Worm (Caenorhabditis elegans): ENCODE results near the gene dmsr-6.
A peak's percentile ranks its signal among the peaks of the same experiment; 100 is the strongest.

Gene dmsr-6

DNA sequence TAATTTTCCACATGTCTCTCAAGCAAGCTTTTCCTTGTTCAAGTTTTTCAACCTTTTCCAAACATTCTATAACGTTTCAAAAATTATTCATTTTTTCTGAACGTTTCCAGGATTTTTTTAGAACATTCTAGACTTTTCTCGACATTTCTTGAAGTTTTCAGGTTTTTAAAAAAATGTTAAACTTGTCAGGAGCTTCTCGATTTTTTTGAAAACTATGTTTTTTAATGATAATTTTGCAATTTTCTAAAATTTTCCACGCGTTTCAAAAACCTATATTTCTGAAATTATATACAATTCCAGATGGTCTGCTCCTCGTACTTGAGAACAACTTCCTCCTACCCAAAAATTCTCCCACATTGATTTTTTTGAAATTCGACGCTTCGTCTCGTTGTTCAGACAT, at the start of gene dmsr-6:
Gene dmsr-6, plus strand, starts transcription at position 301 of the 400 bp plus-strand sequence.
- TF ChIP-seq mls-2 (tag; optimal IDR thresholded peaks at IDR 0.05) = no peak
- no peak for TF ChIP-seq nhr-76 (tag; optimal IDR thresholded peaks at IDR 0.05)
- no peak for TF ChIP-seq lsy-2 (tag; optimal IDR thresholded peaks at IDR 0.05)
- no peak for TF ChIP-seq nhr-12 (tag; optimal IDR thresholded peaks at IDR 0.05)
- no peak for TF ChIP-seq blmp-1 (tag; optimal IDR thresholded peaks at IDR 0.05)
- no peak for TF ChIP-seq sptf-1 (tag; optimal IDR thresholded peaks at IDR 0.05)
- no peak for TF ChIP-seq ces-1 (GFP tag; optimal IDR thresholded peaks at IDR 0.05)
- no peak for TF ChIP-seq mep-1 (tag; optimal IDR thresholded peaks at IDR 0.05)
- no peak for TF ChIP-seq nhr-237 (tag; optimal IDR thresholded peaks at IDR 0.05)
- no peak for TF ChIP-seq unc-120 (tag; optimal IDR thresholded peaks at IDR 0.05; ENCODE audit: poor library complexity, severe bottlenecking)
- no peak for TF ChIP-seq sem-2 (GFP tag; optimal IDR thresholded peaks at IDR 0.05)
- no peak for TF ChIP-seq lin-13 (tag; optimal IDR thresholded peaks at IDR 0.05)
- no peak for TF ChIP-seq hlh-1 (tag; optimal IDR thresholded peaks at IDR 0.05)
- no peak for TF ChIP-seq ceh-39 (tag; optimal IDR thresholded peaks at IDR 0.05)
- TF ChIP-seq pha-4 (tag; optimal IDR thresholded peaks at IDR 0.05) = no peak
- no peak for TF ChIP-seq elt-1 (tag; optimal IDR thresholded peaks at IDR 0.05; ENCODE audit: borderline replicate concordance, insufficient read depth)

DNA sequence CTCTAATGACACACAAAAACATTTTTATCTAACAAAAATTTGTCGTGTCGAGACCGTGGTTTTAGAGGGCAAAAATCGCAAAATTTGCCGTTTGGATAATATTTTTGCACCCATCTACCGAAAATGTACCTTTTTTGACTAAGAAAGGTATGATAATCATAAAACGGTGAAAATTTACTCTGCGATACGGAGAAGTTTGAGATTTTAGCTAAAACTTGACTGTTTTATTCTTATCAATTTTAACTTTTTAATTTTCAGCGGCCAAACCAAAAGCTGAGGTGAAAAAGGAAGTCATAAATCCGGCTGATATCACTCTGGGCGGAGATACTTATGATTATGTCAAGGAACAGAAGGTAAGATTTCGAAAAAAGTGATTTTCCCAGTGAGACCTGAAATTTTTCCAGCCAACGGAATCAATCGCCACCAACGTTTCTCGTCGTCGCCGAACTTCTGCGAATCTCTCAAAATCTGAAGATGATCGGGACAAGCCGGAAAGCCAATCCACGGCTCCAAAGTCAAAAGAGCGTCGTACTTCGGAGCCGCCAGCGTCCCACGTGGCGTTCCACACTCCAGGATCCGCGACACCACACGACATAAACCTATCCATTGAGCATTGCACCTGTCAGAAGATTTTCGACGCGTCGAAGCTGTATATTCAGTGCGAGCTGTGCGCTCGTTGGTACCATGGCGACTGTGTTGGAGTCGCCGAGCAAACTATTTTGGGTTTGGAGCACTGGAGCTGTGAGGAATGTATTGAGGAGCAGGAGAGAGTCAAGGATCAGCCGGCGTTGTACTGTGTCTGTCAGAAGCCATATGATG, 49.1 kb upstream of the dmsr-6 start:
- TF ChIP-seq ceh-43 (GFP tag; optimal IDR thresholded peaks at IDR 0.05) (no peak), lsy-2 (tag; optimal IDR thresholded peaks at IDR 0.05) (no peak), unc-62 (GFP tag; optimal IDR thresholded peaks at IDR 0.05) (no peak), cnd-1 (tag; optimal IDR thresholded peaks at IDR 0.05) (no peak), sptf-1 (tag; optimal IDR thresholded peaks at IDR 0.05) (no peak), unc-120 (tag; optimal IDR thresholded peaks at IDR 0.05; ENCODE audit: poor library complexity, severe bottlenecking) (no peak), mab-5 (tag; optimal IDR thresholded peaks at IDR 0.05) (no peak), elt-1 (tag; optimal IDR thresholded peaks at IDR 0.05; ENCODE audit: borderline replicate concordance, insufficient read depth) (no peak), ztf-11 (tag; optimal IDR thresholded peaks at IDR 0.05) (no peak), elt-3 (tag; optimal IDR thresholded peaks at IDR 0.05) (no peak), snpc-4 (tag; optimal IDR thresholded peaks at IDR 0.05) (no peak), nhr-2 (tag; optimal IDR thresholded peaks at IDR 0.05) (no peak), ces-1 (GFP tag; optimal IDR thresholded peaks at IDR 0.05) (no peak), M03D4.4 (tag; optimal IDR thresholded peaks at IDR 0.05) (no peak), drap-1 (GFP tag; optimal IDR thresholded peaks at IDR 0.05) (no peak), nhr-28 (tag; optimal IDR thresholded peaks at IDR 0.05) (no peak), ceh-39 (tag; optimal IDR thresholded peaks at IDR 0.05) (no peak), flh-1 (GFP tag; optimal IDR thresholded peaks at IDR 0.05) (no peak)

DNA sequence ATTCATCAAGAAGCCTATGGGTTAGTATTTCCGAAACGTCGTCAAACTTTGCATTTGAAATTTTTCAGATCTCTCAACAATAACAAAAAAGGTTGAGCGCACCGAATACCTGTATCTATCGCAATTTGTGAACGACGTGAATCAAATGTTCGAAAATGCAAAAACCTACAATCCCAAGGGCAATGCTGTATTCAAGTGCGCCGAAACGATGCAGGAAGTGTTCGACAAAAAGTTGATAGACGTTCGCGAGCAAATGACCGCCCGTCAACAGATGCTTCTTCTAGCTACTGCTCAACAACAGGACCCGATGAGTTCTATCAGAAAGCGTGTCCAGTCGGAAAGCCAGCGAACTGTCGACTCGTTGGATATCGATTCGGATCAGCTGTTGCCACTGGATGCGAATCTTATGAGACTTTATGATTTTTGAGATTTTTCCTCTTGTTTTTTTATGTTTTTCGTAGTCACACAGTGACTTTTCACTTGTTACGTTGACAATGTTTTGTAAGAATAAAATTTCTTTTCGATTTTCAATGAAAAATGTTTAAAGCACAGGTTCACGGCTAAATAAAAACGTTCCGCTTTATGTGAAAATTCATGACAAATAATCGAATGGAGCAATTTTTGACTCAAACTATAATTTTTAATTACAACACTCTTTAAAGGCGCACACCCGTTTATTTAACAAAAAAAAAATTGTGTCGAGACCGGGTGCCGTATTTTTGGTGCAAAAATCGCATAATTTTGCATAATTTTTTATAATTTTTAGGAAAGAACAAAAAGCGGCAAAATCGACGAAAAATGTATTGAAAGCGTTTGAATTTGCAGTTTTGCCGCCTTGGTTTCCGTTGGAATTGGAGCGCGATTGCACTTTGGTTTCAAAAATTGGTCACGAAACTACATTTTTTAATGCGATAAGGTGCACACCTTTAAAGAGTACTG, 47.8 kb upstream of the dmsr-6 start:
- no peak for TF ChIP-seq zip-8 (tag; optimal IDR thresholded peaks at IDR 0.05)
- no peak for TF ChIP-seq snpc-4 (tag; optimal IDR thresholded peaks at IDR 0.05)
- peak; percentile 57 for TF ChIP-seq mls-2 (tag; optimal IDR thresholded peaks at IDR 0.05)
- TF ChIP-seq nhr-28 (tag; optimal IDR thresholded peaks at IDR 0.05) = no peak
- no peak for TF ChIP-seq mep-1 (tag; optimal IDR thresholded peaks at IDR 0.05)
- TF ChIP-seq cnd-1 (tag; optimal IDR thresholded peaks at IDR 0.05) = no peak
- TF ChIP-seq sptf-1 (tag; optimal IDR thresholded peaks at IDR 0.05) = peak; percentile 2
- no peak for TF ChIP-seq sem-2 (GFP tag; optimal IDR thresholded peaks at IDR 0.05)
- no peak for TF ChIP-seq ztf-11 (tag; optimal IDR thresholded peaks at IDR 0.05)
- no peak for TF ChIP-seq blmp-1 (tag; optimal IDR thresholded peaks at IDR 0.05)
- no peak for TF ChIP-seq nhr-76 (tag; optimal IDR thresholded peaks at IDR 0.05)
- TF ChIP-seq elt-3 (tag; optimal IDR thresholded peaks at IDR 0.05) = no peak
- TF ChIP-seq ceh-39 (tag; optimal IDR thresholded peaks at IDR 0.05) = no peak

DNA sequence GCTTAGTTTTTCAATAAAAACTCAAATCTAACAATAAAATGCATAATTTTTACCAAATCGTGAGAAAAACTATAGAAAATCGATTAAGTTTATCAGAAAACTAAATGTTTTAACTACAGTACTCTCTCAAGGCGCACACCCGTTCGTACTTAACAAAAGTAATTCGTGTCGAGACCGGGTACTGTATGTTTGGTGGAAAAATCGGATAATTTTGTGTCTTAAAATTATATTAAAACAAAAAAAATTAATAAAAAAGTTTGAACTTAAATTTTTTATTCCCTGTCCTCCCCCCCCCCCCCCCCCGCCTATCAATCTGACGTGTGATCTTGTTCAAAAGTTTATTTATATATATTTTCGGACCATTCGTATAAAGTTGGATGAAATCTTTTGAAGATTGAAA, 47.1 kb upstream of the dmsr-6 start, which contains the start of gene F26H11.4:
Gene F26H11.4, plus strand, starts transcription at position 301 of the 400 bp plus-strand sequence.
- TF ChIP-seq ceh-43 (GFP tag; optimal IDR thresholded peaks at IDR 0.05) = no peak
